Worm (Caenorhabditis elegans): Measurements from ENCODE around the gene C10G8.8.
A peak's percentile ranks its signal among the peaks of the same experiment; 100 is the strongest.

Gene C10G8.8

ce11 chrV:5329677-5330266 lies 1.6 kb upstream of the C10G8.8 start (continued):
- TF ChIP-seq F57C9.4 (tag; optimal IDR thresholded peaks at IDR 0.05) = no peak
- peak; percentile 27 for TF ChIP-seq die-1 (tag; optimal IDR thresholded peaks at IDR 0.05)
- TF ChIP-seq dpff-1 (tag; optimal IDR thresholded peaks at IDR 0.05) = no peak
- peak; percentile 34 for TF ChIP-seq madf-6 (GFP tag; IDR thresholded peaks at IDR 0.05)
- no peak for TF ChIP-seq snpc-1.3 (tag; optimal IDR thresholded peaks at IDR 0.05; ENCODE audit: insufficient read depth)
- peak; percentile 88 for TF ChIP-seq tbp1 (GFP tag; optimal IDR thresholded peaks at IDR 0.05)
- TF ChIP-seq lsl-1 (GFP tag; optimal IDR thresholded peaks at IDR 0.05) = no peak
- peak; percentile 65 for TF ChIP-seq B0261.1 (tag; optimal IDR thresholded peaks at IDR 0.05)
- no peak for TF ChIP-seq egl-44 (GFP tag; IDR thresholded peaks at IDR 0.05)
- no peak for TF ChIP-seq nfyb-1 (GFP tag; IDR thresholded peaks at IDR 0.05)
- peak; percentile 50; the same call in 1 of the 2 replicates for TF ChIP-seq cebp-1 (GFP tag; IDR thresholded peaks at IDR 0.05)
- TF ChIP-seq cebp-1 (tag; optimal IDR thresholded peaks at IDR 0.05) = peak; percentile 81
- TF ChIP-seq efl-1 (GFP tag; optimal IDR thresholded peaks at IDR 0.05) = no peak
- TF ChIP-seq nhr-80 (tag; optimal IDR thresholded peaks at IDR 0.05) = peak; percentile 89
- peak; percentile 12 for TF ChIP-seq atf-7 (tag; optimal IDR thresholded peaks at IDR 0.05)
- peak; percentile 18 for TF ChIP-seq ztf-26 (tag; optimal IDR thresholded peaks at IDR 0.05)
- TF ChIP-seq ztf-6 (GFP tag; IDR thresholded peaks at IDR 0.05) = no peak
- TF ChIP-seq lsy-27 (tag; optimal IDR thresholded peaks at IDR 0.05; ENCODE audit: borderline replicate concordance, insufficient read depth) = no peak
- no peak for TF ChIP-seq hlh-26 (GFP tag; conservative IDR thresholded peaks at IDR 0.05)
- no peak for TF ChIP-seq tlf-1 (GFP tag; optimal IDR thresholded peaks at IDR 0.05)
- no peak for TF ChIP-seq pbrm-1 (GFP tag; IDR thresholded peaks at IDR 0.05)
- TF ChIP-seq sea-2 (GFP tag; IDR thresholded peaks at IDR 0.05) = no peak

- TF ChIP-seq aptf-2 (GFP tag; conservative IDR thresholded peaks at IDR 0.05) (no peak), ceh-58 (GFP tag; IDR thresholded peaks at IDR 0.05) (no peak), F49E8.2 (tag; optimal IDR thresholded peaks at IDR 0.05; ENCODE audit: insufficient read depth) (no peak), F23B12.7 (tag; optimal IDR thresholded peaks at IDR 0.05; ENCODE audit: insufficient read depth) (no peak), sptf-2 (GFP tag; optimal IDR thresholded peaks at IDR 0.05) (no peak), egrh-3 (GFP tag; IDR thresholded peaks at IDR 0.05) (no peak), F52B5.7 (tag; optimal IDR thresholded peaks at IDR 0.05) (no peak), attf-6 (GFP tag; IDR thresholded peaks at IDR 0.05) (no peak), ekl-4 (GFP tag; IDR thresholded peaks at IDR 0.05) (no peak), lin-26 (GFP tag; IDR thresholded peaks at IDR 0.05) (no peak), C17E4.6 (GFP tag; IDR thresholded peaks at IDR 0.05) (no peak), tbp1 (GFP tag; optimal IDR thresholded peaks at IDR 0.05) (no peak), ceh-91 (GFP tag; IDR thresholded peaks at IDR 0.05) (no peak), unc-130 (GFP tag; optimal IDR thresholded peaks at IDR 0.05) (no peak), hsf-1 (GFP tag; IDR thresholded peaks at IDR 0.05) (no peak), bed-2 (GFP tag; IDR thresholded peaks at IDR 0.05) (no peak), dpl-1 (GFP tag; optimal IDR thresholded peaks at IDR 0.05) (no peak)
Measured at ce11 chrV:5324566-5324965, 3.6 kb downstream of the C10G8.8 start, which contains the start of gene ceh-33. Gene ceh-33, minus strand, starts transcription at chrV:5324666.

Data from whole organism, young adult.